Worm (Caenorhabditis elegans): ENCODE results near the gene C08F11.1.
"Not testable (repeated sequence)": the region's sequence is repeated elsewhere in the genome, so short reads cannot be mapped to it uniquely, and the experiment has no call there.

C08F11.1 gene

DNA sequence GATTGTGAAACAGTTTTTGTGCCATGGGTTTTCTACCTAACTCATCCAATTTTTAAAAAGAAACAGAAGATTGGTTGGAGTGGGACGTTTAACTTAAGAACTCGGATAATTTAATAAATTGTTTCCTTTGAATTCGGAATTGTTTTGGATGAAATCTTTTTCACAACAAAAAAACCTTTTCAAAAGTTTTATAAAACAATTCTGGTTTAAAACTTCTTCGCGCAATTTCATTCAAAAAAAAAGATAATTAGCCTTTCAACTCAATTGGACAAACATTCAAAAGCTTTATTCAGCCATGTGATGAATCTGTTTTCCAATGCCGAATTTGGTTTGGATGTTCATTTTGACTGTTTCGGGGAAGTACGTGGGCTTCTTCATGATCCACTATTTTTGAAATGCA lies 36.5 kb upstream of the C08F11.1 start, which contains the start of gene Y45F10B.12:
TSS of gene Y45F10B.12 (plus strand) at position 301 of the 400 bp plus-strand sequence.
- no peak for TF ChIP-seq ceh-39 (tag; optimal IDR thresholded peaks at IDR 0.05)
- TF ChIP-seq mab-5 (tag; optimal IDR thresholded peaks at IDR 0.05), result no peak
- TF ChIP-seq sptf-1 (tag; optimal IDR thresholded peaks at IDR 0.05), result no peak
- no peak for TF ChIP-seq mls-2 (tag; optimal IDR thresholded peaks at IDR 0.05)
- TF ChIP-seq bed-3 (GFP tag; optimal IDR thresholded peaks at IDR 0.05), result no peak
- no peak for TF ChIP-seq elt-1 (tag; optimal IDR thresholded peaks at IDR 0.05; ENCODE audit: borderline replicate concordance, insufficient read depth)
- TF ChIP-seq sem-2 (GFP tag; optimal IDR thresholded peaks at IDR 0.05), result no peak
- no peak for TF ChIP-seq M03D4.4 (tag; optimal IDR thresholded peaks at IDR 0.05)
- TF ChIP-seq ceh-83 (GFP tag; optimal IDR thresholded peaks at IDR 0.05), result no peak
- no peak for TF ChIP-seq pha-4 (tag; optimal IDR thresholded peaks at IDR 0.05)
- TF ChIP-seq cnd-1 (tag; optimal IDR thresholded peaks at IDR 0.05), result no peak
- TF ChIP-seq snpc-4 (tag; optimal IDR thresholded peaks at IDR 0.05), result no peak

DNA sequence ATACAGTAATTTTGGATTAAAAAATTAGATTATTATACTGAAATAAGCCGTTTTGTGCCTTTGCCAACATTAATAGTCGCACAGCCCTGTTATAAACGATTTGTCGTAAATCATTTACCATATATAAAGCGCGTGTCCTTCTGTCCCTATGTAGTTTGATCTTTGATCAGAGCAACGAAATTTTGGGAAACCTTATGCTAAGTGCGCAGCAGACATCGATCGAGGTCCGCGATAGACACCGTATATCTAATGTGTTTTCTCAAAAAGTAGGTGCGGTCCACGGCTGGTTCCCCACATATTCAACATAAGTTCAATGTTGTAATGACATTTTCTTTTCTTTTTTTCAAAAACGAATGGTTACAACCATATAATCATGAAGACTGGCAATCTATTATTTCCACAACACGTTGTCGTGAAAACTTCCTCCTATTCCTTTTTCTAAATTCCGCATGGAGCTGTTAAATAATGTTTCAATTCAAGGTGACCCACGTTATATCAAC lies 35.0 kb upstream of the C08F11.1 start, which contains the start of gene sru-9:
TSS of gene sru-9 (plus strand) at position 450 of the 500 bp plus-strand sequence.
- not testable (repeated sequence) for TF ChIP-seq pha-4, M03D4.4, unc-39 (tag; optimal IDR thresholded peaks at IDR 0.05)

DNA sequence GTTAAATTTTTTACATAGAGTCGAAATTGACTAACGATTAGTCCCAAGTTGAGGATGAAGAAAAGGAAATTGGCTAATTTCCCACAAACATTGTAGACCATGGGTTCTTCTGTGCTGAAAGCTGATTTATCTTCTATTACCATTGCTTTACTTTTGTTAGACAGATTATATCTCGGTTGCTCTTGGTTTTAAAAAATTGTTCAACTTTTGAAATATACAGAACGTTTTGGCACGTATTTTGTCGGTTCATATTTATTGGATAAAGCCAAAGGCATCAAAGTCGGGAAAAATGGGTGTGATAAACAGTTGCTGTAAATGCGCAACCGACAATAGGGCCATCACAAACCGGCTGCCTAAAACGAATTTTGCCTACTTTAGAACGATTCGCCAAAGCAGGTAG lies 32.0 kb upstream of the C08F11.1 start, which contains the start of gene tsp-5:
TSS of gene tsp-5 (minus strand) at position 101 of the 400 bp plus-strand sequence.
- no peak for TF ChIP-seq tbx-8 (GFP tag; optimal IDR thresholded peaks at IDR 0.05)
- TF ChIP-seq nhr-2 (tag; optimal IDR thresholded peaks at IDR 0.05), result no peak
- TF ChIP-seq cnd-1 (tag; optimal IDR thresholded peaks at IDR 0.05), result no peak

DNA sequence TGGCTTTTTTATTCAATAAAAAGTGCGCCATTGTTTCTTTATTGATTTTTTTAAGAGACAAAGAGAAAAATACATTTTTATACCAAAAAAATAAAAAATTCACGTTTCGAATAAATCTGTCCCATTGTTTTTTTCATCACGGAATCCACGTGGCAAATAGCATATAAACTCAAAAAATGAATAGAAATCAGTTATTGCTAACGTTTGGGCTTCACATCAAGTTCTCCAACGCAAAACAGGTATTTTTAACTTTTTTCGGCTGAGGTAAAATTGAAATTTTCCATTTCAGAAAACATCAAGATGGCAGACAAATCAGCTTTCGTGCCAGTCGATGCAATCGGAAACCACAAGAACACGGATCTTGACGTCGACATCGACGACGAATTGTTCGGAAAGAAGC lies 30.3 kb upstream of the C08F11.1 start, which contains the start of gene Y45F10B.3:
TSS of gene Y45F10B.3 (plus strand) at position 301 of the 400 bp plus-strand sequence.
- TF ChIP-seq snpc-4 (tag; optimal IDR thresholded peaks at IDR 0.05) (no peak), ham-2 (GFP tag; optimal IDR thresholded peaks at IDR 0.05) (no peak), ceh-39 (tag; optimal IDR thresholded peaks at IDR 0.05) (no peak), unc-62 (GFP tag; optimal IDR thresholded peaks at IDR 0.05) (no peak), cnd-1 (tag; optimal IDR thresholded peaks at IDR 0.05) (no peak), bed-3 (GFP tag; optimal IDR thresholded peaks at IDR 0.05) (no peak), elt-3 (tag; optimal IDR thresholded peaks at IDR 0.05) (no peak), nhr-28 (tag; optimal IDR thresholded peaks at IDR 0.05) (no peak), sptf-1 (tag; optimal IDR thresholded peaks at IDR 0.05) (no peak), elt-1 (tag; optimal IDR thresholded peaks at IDR 0.05; ENCODE audit: borderline replicate concordance, insufficient read depth) (no peak), unc-120 (tag; optimal IDR thresholded peaks at IDR 0.05; ENCODE audit: poor library complexity, severe bottlenecking) (no peak), flh-1 (GFP tag; optimal IDR thresholded peaks at IDR 0.05) (no peak), ceh-43 (GFP tag; optimal IDR thresholded peaks at IDR 0.05) (no peak), zip-8 (tag; optimal IDR thresholded peaks at IDR 0.05) (no peak), nhr-12 (tag; optimal IDR thresholded peaks at IDR 0.05) (no peak), nhr-2 (tag; optimal IDR thresholded peaks at IDR 0.05) (no peak)

DNA sequence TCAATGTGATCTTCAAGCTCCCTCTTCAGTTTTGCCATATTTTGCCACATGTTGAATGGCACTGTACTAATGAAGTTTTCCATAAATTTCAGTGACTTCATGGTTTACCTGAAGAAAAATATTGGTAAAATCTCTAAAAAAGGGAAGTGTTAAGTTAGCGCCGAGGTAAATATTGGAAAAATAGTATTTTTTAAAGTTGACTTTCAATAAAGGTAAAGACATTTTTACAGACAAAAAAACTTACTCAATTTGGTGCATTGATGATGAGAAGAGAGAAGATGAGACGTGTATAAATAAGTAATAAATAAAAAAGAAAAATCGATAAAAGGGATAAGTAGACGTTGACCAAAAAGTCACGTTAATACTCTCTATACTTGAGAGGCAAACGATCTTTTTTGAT lies 25.8 kb upstream of the C08F11.1 start, which contains the start of gene Y45F10B.9:
TSS of gene Y45F10B.9 (minus strand) at position 101 of the 400 bp plus-strand sequence.
- TF ChIP-seq mls-2 (tag; optimal IDR thresholded peaks at IDR 0.05); sem-2 (GFP tag; optimal IDR thresholded peaks at IDR 0.05); lin-32 (GFP tag; optimal IDR thresholded peaks at IDR 0.05): not testable (repeated sequence)

DNA sequence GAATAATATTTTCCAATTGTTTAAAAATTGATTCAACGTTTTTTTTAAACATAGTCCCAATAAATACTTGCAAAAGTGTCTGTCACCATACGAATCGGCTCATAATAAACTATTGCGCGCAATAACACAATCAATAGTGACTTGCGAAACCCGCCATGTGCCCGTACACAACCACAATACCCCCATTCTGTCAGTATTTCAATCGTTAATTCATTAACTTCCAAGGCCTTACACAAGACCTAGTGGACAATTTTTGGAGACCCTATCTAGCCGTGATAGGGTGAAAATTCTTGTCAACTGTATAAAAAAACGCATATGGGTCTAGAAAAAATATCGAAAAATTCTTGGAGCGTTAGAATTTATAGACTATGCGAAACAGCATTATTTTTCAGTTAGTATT lies 23.0 kb upstream of the C08F11.1 start:
- TF ChIP-seq M03D4.4 (tag; optimal IDR thresholded peaks at IDR 0.05), result no peak
- no peak for TF ChIP-seq ceh-39 (tag; optimal IDR thresholded peaks at IDR 0.05)
- no peak for TF ChIP-seq nhr-76 (tag; optimal IDR thresholded peaks at IDR 0.05)
- no peak for TF ChIP-seq nhr-28 (tag; optimal IDR thresholded peaks at IDR 0.05)
- no peak for TF ChIP-seq ces-1 (GFP tag; optimal IDR thresholded peaks at IDR 0.05)
- no peak for TF ChIP-seq pha-4 (tag; optimal IDR thresholded peaks at IDR 0.05)
- TF ChIP-seq ztf-11 (tag; optimal IDR thresholded peaks at IDR 0.05), result no peak
- no peak for TF ChIP-seq ham-2 (GFP tag; optimal IDR thresholded peaks at IDR 0.05)
- no peak for TF ChIP-seq bed-3 (GFP tag; optimal IDR thresholded peaks at IDR 0.05)

Data from whole organism, mixed stage, embryonic.